Fruit fly (Drosophila melanogaster) whole organism, embryonic: ENCODE measurements around the gene CalpB.
A peak's percentile ranks its signal among the peaks of the same experiment; 100 is the strongest.

Experiments
- ATbp ChIP-seq: fragments of 200-800 bp; sonication (Bioruptor generic); optimal IDR thresholded peaks from 2 replicates; lab custom pipeline; 2017; ENCODE audit warnings: missing biosample characterization, mild to moderate bottlenecking, missing genetic modification characterization, missing genetic modification reagents
- CG10267 ChIP-seq: fragments of 200-800 bp; sonication (Bioruptor generic); optimal IDR thresholded peaks from 2 replicates; lab custom pipeline; 2018; ENCODE audit warnings: missing biosample characterization, mild to moderate bottlenecking, missing genetic modification characterization, moderate library complexity
- CG10274 ChIP-seq: fragments of 200-800 bp; sonication (Bioruptor generic); optimal IDR thresholded peaks from 3 replicates; lab custom pipeline; 2017; ENCODE audit warnings: missing biosample characterization, mild to moderate bottlenecking, missing genetic modification characterization
- CG10959 ChIP-seq: fragments of 200-800 bp; sonication (Bioruptor generic); IDR thresholded peaks from 2 replicates; pipeline ENCODE4 v1.3.6; 2022; ENCODE audit warnings: missing biosample characterization, missing genetic modification characterization
- CG11247 ChIP-seq: fragments of 200-800 bp; sonication (Bioruptor generic); IDR thresholded peaks from 2 replicates; pipeline ENCODE4 v1.3.6; 2022; ENCODE audit warnings: missing biosample characterization, missing genetic modification characterization
- CG11723 ChIP-seq: fragments of 200-800 bp; sonication (Bioruptor generic); optimal IDR thresholded peaks from 2 replicates; lab custom pipeline; 2017; ENCODE audit warnings: missing biosample characterization, mild to moderate bottlenecking, missing genetic modification characterization
- CG12071 ChIP-seq: fragments of 200-800 bp; sonication (Bioruptor generic); optimal IDR thresholded peaks from 3 replicates; lab custom pipeline; 2018; ENCODE audit warnings: missing biosample characterization, mild to moderate bottlenecking, missing genetic modification characterization
- CG12155 ChIP-seq: fragments of 200-800 bp; sonication (Bioruptor generic); optimal IDR thresholded peaks from 3 replicates; lab custom pipeline; 2016; ENCODE audit warnings: missing biosample characterization, missing genetic modification characterization
- CG12236 ChIP-seq: fragments of 200-800 bp; sonication (Bioruptor generic); optimal IDR thresholded peaks from 2 replicates; lab custom pipeline; 2016; ENCODE audit warnings: missing biosample characterization, missing genetic modification characterization
- CG12942 ChIP-seq: fragments of 200-800 bp; sonication (Bioruptor generic); optimal IDR thresholded peaks from 3 replicates; lab custom pipeline; 2016; ENCODE audit warnings: missing biosample characterization, missing genetic modification characterization
- CG13424 ChIP-seq: fragments of 200-800 bp; sonication (Bioruptor generic); optimal IDR thresholded peaks from 2 replicates; lab custom pipeline; 2019; ENCODE audit warnings: missing biosample characterization, mild to moderate bottlenecking, missing genetic modification characterization, moderate library complexity
- CG15479 ChIP-seq: fragments of 200-800 bp; sonication (Bioruptor generic); optimal IDR thresholded peaks from 3 replicates; lab custom pipeline; 2019; ENCODE audit warnings: missing biosample characterization, mild to moderate bottlenecking, missing genetic modification characterization, moderate library complexity
- CG16863 ChIP-seq: fragments of 200-800 bp; sonication (Bioruptor generic); optimal IDR thresholded peaks from 3 replicates; lab custom pipeline; 2016; ENCODE audit warnings: missing biosample characterization, missing genetic modification characterization
- CG17328 ChIP-seq: fragments of 200-800 bp; sonication (Bioruptor generic); IDR thresholded peaks from 2 replicates; pipeline ENCODE4 v1.3.6; 2022; ENCODE audit warnings: missing biosample characterization, missing genetic modification characterization
- CG31224 ChIP-seq: fragments of 200-800 bp; sonication (Bioruptor generic); IDR thresholded peaks from 2 replicates; pipeline ENCODE4 v1.3.6; 2022; ENCODE audit warnings: missing biosample characterization, missing genetic modification characterization
- CG32767 ChIP-seq: fragments of 200-800 bp; sonication (Bioruptor generic); IDR thresholded peaks from 2 replicates; pipeline ENCODE4 v1.3.6; 2022; ENCODE audit warnings: missing biosample characterization, missing genetic modification characterization
- CG3407 ChIP-seq: fragments of 200-800 bp; sonication (Bioruptor generic); optimal IDR thresholded peaks from 2 replicates; lab custom pipeline; 2018; ENCODE audit warnings: missing biosample characterization, mild to moderate bottlenecking, missing genetic modification characterization
- CG34376 ChIP-seq: fragments of 200-800 bp; sonication (Bioruptor generic); optimal IDR thresholded peaks from 2 replicates; lab custom pipeline; 2018; ENCODE audit warnings: missing biosample characterization, mild to moderate bottlenecking, missing genetic modification characterization
- CG3995 ChIP-seq: fragments of 200-800 bp; sonication (Bioruptor generic); optimal IDR thresholded peaks from 3 replicates; lab custom pipeline; 2016; ENCODE audit warnings: missing biosample characterization, missing genetic modification characterization
- CG43689 ChIP-seq: fragments of 200-800 bp; sonication (Bioruptor generic); IDR thresholded peaks from 2 replicates; pipeline ENCODE4 v1.3.6; 2022; ENCODE audit warnings: missing biosample characterization, missing genetic modification characterization
- CHES-1-like ChIP-seq: fragments of 200-800 bp; sonication (Bioruptor generic); optimal IDR thresholded peaks from 2 replicates; lab custom pipeline; 2016; ENCODE audit warnings: missing biosample characterization, missing genetic modification characterization
- D19B ChIP-seq: fragments of 200-800 bp; sonication (Bioruptor generic); optimal IDR thresholded peaks from 2 replicates; lab custom pipeline; 2017; ENCODE audit warnings: missing biosample characterization, mild to moderate bottlenecking, missing genetic modification characterization
- Deaf1 ChIP-seq: fragments of 200-800 bp; optimal IDR thresholded peaks from 3 replicates; lab custom pipeline; 2019; ENCODE audit warnings: missing biosample characterization, mild to moderate bottlenecking, missing genetic modification characterization, moderate library complexity
- Dek ChIP-seq: fragments of 200-800 bp; sonication (Bioruptor generic); optimal IDR thresholded peaks from 3 replicates; lab custom pipeline; 2019; ENCODE audit warnings: missing biosample characterization, mild to moderate bottlenecking, missing genetic modification characterization, moderate library complexity
- Dip2 ChIP-seq: fragments of 200-800 bp; sonication (Bioruptor generic); IDR thresholded peaks from 2 replicates; pipeline ENCODE4 v1.3.6; 2022; ENCODE audit warnings: missing biosample characterization, missing genetic modification characterization
- Dref ChIP-seq: fragments of 200-800 bp; sonication (Bioruptor generic); IDR thresholded peaks from 2 replicates; pipeline ENCODE4 v1.3.6; 2022; ENCODE audit warnings: missing biosample characterization, missing genetic modification characterization
- Drgx ChIP-seq: fragments of 200-800 bp; sonication (Bioruptor generic); IDR thresholded peaks from 2 replicates; pipeline ENCODE4 v1.3.6; 2022; ENCODE audit warnings: missing biosample characterization, missing genetic modification characterization
- H2.0 ChIP-seq: fragments of 200-800 bp; sonication (Bioruptor generic); IDR thresholded peaks from 2 replicates; pipeline ENCODE4 v1.3.6; 2022; ENCODE audit warnings: missing biosample characterization, missing genetic modification characterization
- HLHmδ ChIP-seq: fragments of 200-800 bp; sonication (Bioruptor generic); optimal IDR thresholded peaks from 2 replicates; lab custom pipeline; 2018; ENCODE audit warnings: missing biosample characterization, mild to moderate bottlenecking, missing genetic modification characterization, moderate library complexity
- Mad ChIP-seq: fragments of 200-800 bp; sonication (Bioruptor generic); optimal IDR thresholded peaks from 2 replicates; lab custom pipeline; 2016; ENCODE audit warnings: missing biosample characterization, missing genetic modification characterization
- Oaz ChIP-seq: fragments of 200-800 bp; sonication (Bioruptor generic); IDR thresholded peaks from 2 replicates; pipeline ENCODE4 v1.3.6; 2022; ENCODE audit warnings: missing biosample characterization, missing genetic modification characterization
- Ptx1 ChIP-seq: fragments of 200-800 bp; sonication (Bioruptor generic); IDR thresholded peaks from 2 replicates; pipeline ENCODE4 v1.3.6; 2022; ENCODE audit warnings: missing biosample characterization, missing genetic modification characterization
- Sin3A ChIP-seq: fragments of >200 bp; optimal IDR thresholded peaks from 2 replicates; lab custom pipeline; 2018
- Sox102F ChIP-seq: fragments of 200-800 bp; sonication (Bioruptor generic); optimal IDR thresholded peaks from 2 replicates; lab custom pipeline; 2018; ENCODE audit warnings: missing biosample characterization, mild to moderate bottlenecking, missing genetic modification characterization, moderate library complexity
- Usf ChIP-seq: fragments of 200-800 bp; sonication (Bioruptor generic); optimal IDR thresholded peaks from 2 replicates; lab custom pipeline; 2017; ENCODE audit warnings: missing genotype, missing biosample characterization, missing genetic modification characterization
- bsh ChIP-seq, 2 experiments: fragments of 200-800 bp; sonication (Bioruptor generic); optimal IDR thresholded peaks; 2 replicates each; lab custom pipeline; 2017 to 2018; ENCODE audit warnings: mild to moderate bottlenecking in 2 of 2, missing biosample characterization in 2 of 2, missing genetic modification characterization in 2 of 2, moderate library complexity in 1 of 2
- cas ChIP-seq: fragments of 200-800 bp; sonication (Bioruptor generic); IDR thresholded peaks from 2 replicates; pipeline ENCODE4 v1.3.6; 2022; ENCODE audit warnings: missing biosample characterization, missing genetic modification characterization
- dati ChIP-seq: fragments of 200-800 bp; sonication (Bioruptor generic); IDR thresholded peaks from 2 replicates; pipeline ENCODE4 v1.3.6; 2022; ENCODE audit warnings: missing biosample characterization, missing genetic modification characterization
- dmrt11E ChIP-seq: fragments of 200-800 bp; sonication (Bioruptor generic); optimal IDR thresholded peaks from 3 replicates; lab custom pipeline; 2018; ENCODE audit warnings: missing biosample characterization, mild to moderate bottlenecking, missing genetic modification characterization, moderate library complexity
- gcm2 ChIP-seq: fragments of 200-800 bp; sonication (Bioruptor generic); optimal IDR thresholded peaks from 2 replicates; lab custom pipeline; 2016; ENCODE audit warnings: missing biosample characterization, missing genetic modification characterization
- jing ChIP-seq: fragments of 200-800 bp; sonication (Bioruptor generic); optimal IDR thresholded peaks from 2 replicates; lab custom pipeline; 2018; ENCODE audit warnings: missing biosample characterization, mild to moderate bottlenecking, missing genetic modification characterization
- mirr ChIP-seq: fragments of 200-800 bp; sonication (Bioruptor generic); optimal IDR thresholded peaks from 3 replicates; lab custom pipeline; 2018; ENCODE audit warnings: missing biosample characterization, mild to moderate bottlenecking, missing genetic modification characterization
- nerfin-1 ChIP-seq: fragments of 200-800 bp; sonication (Bioruptor generic); optimal IDR thresholded peaks from 3 replicates; lab custom pipeline; 2019; ENCODE audit warnings: missing biosample characterization, mild to moderate bottlenecking, missing genetic modification characterization, moderate library complexity
- nerfin-2 ChIP-seq: fragments of 200-800 bp; sonication (Bioruptor generic); IDR thresholded peaks from 2 replicates; pipeline ENCODE4 v1.3.6; 2022; ENCODE audit warnings: missing biosample characterization, missing genetic modification characterization; ENCODE audit not compliant: partially characterized antibody
- p53 ChIP-seq: fragments of 200-800 bp; sonication (Bioruptor generic); optimal IDR thresholded peaks from 2 replicates; lab custom pipeline; 2016; ENCODE audit warnings: missing biosample characterization, missing genetic modification characterization
- pzg ChIP-seq: fragments of 200-800 bp; sonication (Bioruptor generic); optimal IDR thresholded peaks from 3 replicates; lab custom pipeline; 2018; ENCODE audit warnings: missing biosample characterization, mild to moderate bottlenecking, missing genetic modification characterization, moderate library complexity
- ro ChIP-seq: fragments of 200-800 bp; sonication (Bioruptor generic); IDR thresholded peaks from 2 replicates; pipeline ENCODE4 v1.3.6; 2022; ENCODE audit warnings: missing biosample characterization, missing genetic modification characterization
- sc ChIP-seq, 3 experiments: fragments of >200 bp in 2 of 3; fragments of 200-800 bp in 1 of 3; sonication (Bioruptor generic) in 1 of 3; optimal IDR thresholded peaks; 2 replicates in 2 of 3; 3 replicates in 1 of 3; lab custom pipeline; 2017; ENCODE audit warnings: mild to moderate bottlenecking in 1 of 3, missing biosample characterization in 1 of 3, missing genetic modification characterization in 1 of 3, missing genetic modification reagents in 1 of 3
- stwl ChIP-seq: fragments of 200-800 bp; sonication (Bioruptor generic); optimal IDR thresholded peaks from 3 replicates; lab custom pipeline; 2018; ENCODE audit warnings: missing biosample characterization, mild to moderate bottlenecking, missing genetic modification characterization, moderate library complexity
- sug ChIP-seq: fragments of 200-800 bp; optimal IDR thresholded peaks from 2 replicates; lab custom pipeline; 2019; ENCODE audit warnings: missing biosample characterization, mild to moderate bottlenecking, missing genetic modification characterization, moderate library complexity
- ttk ChIP-seq: fragments of 200-800 bp; sonication (Bioruptor generic); IDR thresholded peaks from 2 replicates; pipeline ENCODE4 v2.1.2; 2022; ENCODE audit warnings: missing biosample characterization, missing genetic modification characterization

Gene CalpB

dm6 chr3L:9899046-9899659, 10.6 kb downstream of the CalpB start, which contains the start of gene nudE (continued):
- no peak for TF ChIP-seq Dip2 (GFP tag; lab: Robert Waterston, UW)
- TF ChIP-seq CG12071, result no peak
- no peak for TF ChIP-seq cas (GFP tag; lab: Robert Waterston, UW)
- peak; percentile 45 for TF ChIP-seq CG34376 (GFP tag; lab: Kevin White, UChicago)
- no peak for TF ChIP-seq CG10959 (GFP tag; lab: Robert Waterston, UW)
- no peak for TF ChIP-seq CG10274
- no peak for TF ChIP-seq CG17328 (GFP tag; lab: Robert Waterston, UW)
- no peak for TF ChIP-seq CG16863 (GFP tag; lab: Kevin White, UChicago)
- TF ChIP-seq CG43689 (GFP tag; lab: Robert Waterston, UW), result no peak
- peak; percentile 91 for TF ChIP-seq CG10267 (tag; lab: Kevin White, UChicago)
- peak; percentile 77 for TF ChIP-seq nerfin-1 (tag; lab: Kevin White, UChicago)
- peak; percentile 2 for TF ChIP-seq Deaf1 (tag; lab: Kevin White, UChicago)
- no peak for TF ChIP-seq CG15479 (GFP tag; lab: Kevin White, UChicago)
- no peak for TF ChIP-seq sc (optimal IDR thresholded peaks at IDR 0.05; lab: Kevin White, UChicago)
- no peak for TF ChIP-seq sc (GFP tag; optimal IDR thresholded peaks at IDR 0.05; lab: Kevin White, UChicago)
- peak; percentile 0 for TF ChIP-seq CG13424 (tag; lab: Kevin White, UChicago)
- TF ChIP-seq ttk (GFP tag; lab: Robert Waterston, UW), result no peak
- peak; percentile 50; the same call in 1 of the 2 replicates for TF ChIP-seq Ptx1
- no peak for TF ChIP-seq dmrt11E
- TF ChIP-seq Sox102F, result no peak
- TF ChIP-seq HLHmδ, result no peak
- no peak for TF ChIP-seq p53 (GFP tag; lab: Kevin White, UChicago)
- TF ChIP-seq ATbp (GFP tag; lab: Kevin White, UChicago), result no peak
- TF ChIP-seq ro (GFP tag; lab: Robert Waterston, UW), result no peak
- peak; percentile 51 for TF ChIP-seq Sin3A
- peak; percentile 19 for TF ChIP-seq CG12155
- no peak for TF ChIP-seq Usf (GFP tag; lab: Kevin White, UChicago)
- TF ChIP-seq CG12236 (GFP tag; lab: Kevin White, UChicago), result no peak
- no peak for TF ChIP-seq CG32767 (GFP tag; lab: Robert Waterston, UW)
- no peak for TF ChIP-seq CG3407 (GFP tag; lab: Kevin White, UChicago)
- TF ChIP-seq gcm2 (GFP tag; lab: Kevin White, UChicago), result no peak
- TF ChIP-seq CG3995 (GFP tag; lab: Kevin White, UChicago), result no peak
- TF ChIP-seq CHES-1-like (GFP tag; lab: Kevin White, UChicago), result peak; percentile 32
- peak; percentile 12 for TF ChIP-seq sug (tag; lab: Kevin White, UChicago)
- no peak for TF ChIP-seq jing (GFP tag; lab: Kevin White, UChicago)
- no peak for TF ChIP-seq CG31224 (GFP tag; lab: Robert Waterston, UW)
- TF ChIP-seq pzg (GFP tag; lab: Kevin White, UChicago), result peak; percentile 64
- no peak for TF ChIP-seq CG11723 (GFP tag; lab: Kevin White, UChicago)
- TF ChIP-seq D19B, result no peak
- no peak for TF ChIP-seq bsh (GFP tag; optimal IDR thresholded peaks at IDR 0.05; lab: Kevin White, UChicago)
- TF ChIP-seq dati (GFP tag; lab: Robert Waterston, UW), result no peak
- TF ChIP-seq nerfin-2 (GFP tag; lab: Robert Waterston, UW), result no peak
- no peak for TF ChIP-seq Drgx (GFP tag; lab: Robert Waterston, UW)
- 0 out of 2 replicates have a peak, but pooled peaks have one; percentile 29 for TF ChIP-seq Dref
- TF ChIP-seq Oaz (GFP tag; lab: Robert Waterston, UW), result no peak
- TF ChIP-seq CG11247 (GFP tag; lab: Robert Waterston, UW), result peak; percentile 61
- peak; percentile 8 for TF ChIP-seq Dek (tag; lab: Kevin White, UChicago)
- TF ChIP-seq stwl, result peak; percentile 61
- TF ChIP-seq Mad (GFP tag; lab: Kevin White, UChicago), result no peak
- TF ChIP-seq mirr (GFP tag; lab: Kevin White, UChicago), result no peak
- TF ChIP-seq CG12942, result no peak
- TF ChIP-seq H2.0 (GFP tag; lab: Robert Waterston, UW), result no peak
